Fruit fly (Drosophila melanogaster) Kc167 (cell line): ENCODE measurements around the gene Pgant35A.

Experiments
- Sin3A ChIP-seq: fragments of >200 bp; optimal IDR thresholded peaks from 2 replicates; lab custom pipeline; 2018; ENCODE audit warnings: missing external identifiers
- h ChIP-seq: fragments of >200 bp; optimal IDR thresholded peaks from 3 replicates; lab custom pipeline; 2018; ENCODE audit warnings: missing external identifiers
- psq ChIP-seq: fragments of >200 bp; optimal IDR thresholded peaks from 2 replicates; lab custom pipeline; 2017; ENCODE audit warnings: missing external identifiers
- ttk ChIP-seq: sonication (Bioruptor generic); optimal IDR thresholded peaks from 2 replicates; lab custom pipeline; 2017; ENCODE audit warnings: missing external identifiers

DNA sequence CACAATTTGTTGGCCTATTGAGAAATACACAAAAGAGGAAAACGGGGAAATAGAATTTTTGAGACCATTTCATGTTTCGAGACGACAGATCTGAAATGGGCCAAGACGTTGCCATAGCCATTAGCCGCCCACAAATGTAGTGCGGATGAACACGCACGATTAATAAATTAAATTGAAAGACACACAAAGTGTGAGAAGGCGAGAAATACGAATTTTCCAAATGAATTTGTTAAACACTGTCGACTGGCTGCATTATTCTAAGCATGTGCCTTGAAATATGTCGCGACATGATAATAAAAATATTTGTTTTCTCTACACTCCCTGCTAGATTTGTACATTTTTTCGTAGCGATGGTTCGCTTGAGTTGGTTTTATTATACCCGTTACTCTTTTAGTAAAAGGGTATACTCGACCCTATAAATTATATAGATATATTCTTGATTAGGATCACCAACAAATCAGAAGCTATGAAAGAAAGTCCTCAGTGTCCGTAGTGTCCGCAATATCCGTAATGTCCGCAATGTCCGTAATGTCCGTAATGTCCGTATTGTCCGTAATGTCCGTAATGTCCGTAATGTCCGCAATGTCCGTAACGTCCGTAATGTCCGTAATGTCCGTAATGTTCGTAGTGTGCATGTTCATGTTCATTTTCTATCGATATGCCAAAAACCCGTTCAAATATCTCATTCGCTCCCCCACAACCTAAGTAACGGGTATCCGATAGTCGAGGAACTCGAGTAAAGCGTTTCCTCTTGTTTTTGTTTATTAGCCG lies 17.6 kb downstream of the Pgant35A start:
- TF ChIP-seq psq (lab: Kevin White, UChicago) (no peak), h (lab: Kevin White, UChicago) (no peak), Sin3A (lab: Kevin White, UChicago) (no peak), ttk (lab: Kevin White, UChicago) (no peak)
